Worm (Caenorhabditis elegans) whole organism, L4 larva: ENCODE results near the gene C30G4.2.

Experiments
- D1046.2 ChIP-seq: fragments of 200-800 bp; sonication (Bioruptor generic); IDR thresholded peaks from 2 replicates; pipeline ENCODE4 v1.3.6; 2022; ENCODE audit warnings: missing genetic modification characterization, missing compliant biosample characterization
- F10B5.3 ChIP-seq: sonication (generic microtip); optimal IDR thresholded peaks from 2 replicates; lab custom pipeline; 2016; ENCODE audit warnings: mild to moderate bottlenecking, missing genetic modification characterization, missing compliant biosample characterization
- Y75B8A.6 ChIP-seq: fragments of 200-800 bp; sonication (Bioruptor generic); IDR thresholded peaks from 2 replicates; pipeline ENCODE4 v1.3.6; 2022; ENCODE audit warnings: missing genetic modification reagents, missing genetic modification characterization, missing compliant biosample characterization
- aha-1 ChIP-seq: fragments of 150-350 bp; peaks from one replicate; lab custom pipeline; 2014; ENCODE audit warnings: missing biosample characterization, missing genetic modification characterization
- arid-1 ChIP-seq: fragments of 200-800 bp; sonication (Bioruptor generic); conservative IDR thresholded peaks from 2 replicates; pipeline ENCODE4 v1.3.6; 2022; ENCODE audit warnings: missing genetic modification reagents, missing genetic modification characterization, missing compliant biosample characterization
- attf-4 ChIP-seq: sonication (generic microtip); optimal IDR thresholded peaks from 3 replicates; lab custom pipeline; 2017; ENCODE audit warnings: missing biosample characterization, missing genetic modification characterization
- ceh-20 ChIP-seq: fragments of 200-800 bp; sonication (Bioruptor generic); IDR thresholded peaks from 2 replicates; pipeline ENCODE4 v1.3.6; 2022; ENCODE audit warnings: missing genetic modification reagents, missing genetic modification characterization, missing compliant biosample characterization
- ceh-62 ChIP-seq: sonication (generic microtip); optimal IDR thresholded peaks from 2 replicates; lab custom pipeline; 2017; ENCODE audit warnings: missing biosample characterization, missing genetic modification characterization
- daf-16 ChIP-seq, 3 experiments: sonication (generic microtip); optimal IDR thresholded peaks; 2 replicates each; lab custom pipeline; 2016 to 2017; ENCODE audit warnings: missing genetic modification characterization in 3 of 3, missing genetic modification reagents in 3 of 3, mild to moderate bottlenecking in 2 of 3, missing compliant biosample characterization in 2 of 3, missing biosample characterization in 1 of 3, moderate library complexity in 1 of 3
- dmd-8 ChIP-seq: fragments of 200-800 bp; sonication (Bioruptor generic); IDR thresholded peaks from 2 replicates; pipeline ENCODE4 v1.3.6; 2022; ENCODE audit warnings: missing genetic modification characterization, missing compliant biosample characterization
- dpl-1 ChIP-seq: fragments of 150-350 bp; optimal IDR thresholded peaks from 2 replicates; lab custom pipeline; 2014; ENCODE audit warnings: missing biosample characterization, missing genetic modification reagents, missing genetic modification characterization
- dve-1 ChIP-seq: sonication (generic microtip); optimal IDR thresholded peaks from 2 replicates; lab custom pipeline; 2017; ENCODE audit warnings: antibody characterized with exemption, mild to moderate bottlenecking, missing genetic modification characterization, missing compliant biosample characterization; ENCODE audit not compliant: insufficient read depth
- egl-43 ChIP-seq: fragments of 200-800 bp; sonication (Bioruptor generic); IDR thresholded peaks from 2 replicates; pipeline ENCODE4 v1.3.6; 2022; ENCODE audit warnings: missing genetic modification reagents, missing genetic modification characterization, missing compliant biosample characterization
- gei-8 ChIP-seq: fragments of 200-800 bp; sonication (Bioruptor generic); optimal IDR thresholded peaks from 2 replicates; lab custom pipeline; 2018; ENCODE audit warnings: mild to moderate bottlenecking, missing genetic modification characterization, missing compliant biosample characterization
- hlh-11 ChIP-seq: fragments of 200-800 bp; sonication (Bioruptor generic); optimal IDR thresholded peaks from 2 replicates; lab custom pipeline; 2018; ENCODE audit warnings: mild to moderate bottlenecking, missing genetic modification characterization, missing compliant biosample characterization
- hlh-30 ChIP-seq: sonication (generic microtip); optimal IDR thresholded peaks from 2 replicates; lab custom pipeline; 2017; ENCODE audit warnings: antibody characterized with exemption, mild to moderate bottlenecking, missing genetic modification characterization, missing compliant biosample characterization; ENCODE audit not compliant: insufficient read depth
- lim-7 ChIP-seq: fragments of 200-800 bp; sonication (Bioruptor generic); IDR thresholded peaks from 2 replicates; pipeline ENCODE4 v1.3.6; 2022; ENCODE audit warnings: missing genetic modification characterization, missing compliant biosample characterization
- lin-15B ChIP-seq: fragments of 150-350 bp; sonication (generic microtip); optimal IDR thresholded peaks from 3 replicates; lab custom pipeline; 2014; ENCODE audit warnings: missing biosample characterization, missing genetic modification characterization
- madf-9 ChIP-seq: fragments of 200-800 bp; sonication (Bioruptor generic); conservative IDR thresholded peaks from 2 replicates; pipeline ENCODE4 v1.3.6; 2022; ENCODE audit warnings: missing genetic modification reagents, missing genetic modification characterization, missing compliant biosample characterization
- mdl-1 ChIP-seq, 2 experiments: fragments of 150-350 bp in 1 of 2; sonication (generic microtip) in 1 of 2; optimal IDR thresholded peaks; 2 replicates each; lab custom pipeline; 2014 to 2017; ENCODE audit warnings: missing biosample characterization in 2 of 2, missing genetic modification characterization in 2 of 2
- mes-2 ChIP-seq: sonication (generic microtip); optimal IDR thresholded peaks from 2 replicates; lab custom pipeline; 2016; ENCODE audit warnings: missing genotype, mild to moderate bottlenecking, missing genetic modification characterization, missing compliant biosample characterization; ENCODE audit not compliant: poor library complexity, severe bottlenecking
- mxl-2 ChIP-seq: fragments of 200-800 bp; sonication (Bioruptor generic); conservative IDR thresholded peaks from 2 replicates; pipeline ENCODE4 v1.3.6; 2022; ENCODE audit warnings: missing genetic modification reagents, missing genetic modification characterization, missing compliant biosample characterization
- nhr-10 ChIP-seq: fragments of 150-350 bp; optimal IDR thresholded peaks from 2 replicates; lab custom pipeline; 2014; ENCODE audit warnings: missing biosample characterization, missing genetic modification characterization
- nhr-102 ChIP-seq: sonication (generic microtip); optimal IDR thresholded peaks from 2 replicates; lab custom pipeline; 2016; ENCODE audit warnings: mild to moderate bottlenecking, missing genetic modification characterization, moderate library complexity, missing compliant biosample characterization
- nhr-111 ChIP-seq: fragments of 200-800 bp; sonication (Bioruptor generic); optimal IDR thresholded peaks from 2 replicates; lab custom pipeline; 2018; ENCODE audit warnings: mild to moderate bottlenecking, missing genetic modification characterization, missing compliant biosample characterization
- nhr-237 ChIP-seq: sonication (generic microtip); optimal IDR thresholded peaks from 2 replicates; lab custom pipeline; 2017; ENCODE audit warnings: missing biosample characterization, missing genetic modification characterization
- nhr-28 ChIP-seq: fragments of 150-350 bp; optimal IDR thresholded peaks from 2 replicates; lab custom pipeline; 2014; ENCODE audit warnings: missing biosample characterization, missing genetic modification characterization
- pha-4 ChIP-seq, 2 experiments: fragments of 150-350 bp in 1 of 2; fragments of 200-800 bp in 1 of 2; sonication (Bioruptor generic) in 1 of 2; IDR thresholded peaks in 1 of 2; optimal IDR thresholded peaks in 1 of 2; 2 replicates each; pipeline versions ENCODE4 v1.3.6 to Lab custom; 2014 to 2022; ENCODE audit warnings: missing genetic modification characterization in 2 of 2, missing genetic modification reagents in 2 of 2, missing biosample characterization in 1 of 2, missing compliant biosample characterization in 1 of 2
- pqm-1 ChIP-seq: sonication (generic microtip); optimal IDR thresholded peaks from 2 replicates; lab custom pipeline; 2017; ENCODE audit warnings: missing biosample characterization, missing genetic modification characterization
- snpc-4 ChIP-seq: fragments of 150-350 bp; optimal IDR thresholded peaks from 2 replicates; lab custom pipeline; 2014; ENCODE audit warnings: missing biosample characterization, missing genetic modification characterization
- spr-3 ChIP-seq: fragments of 200-800 bp; sonication (Bioruptor generic); optimal IDR thresholded peaks from 2 replicates; lab custom pipeline; 2018; ENCODE audit warnings: mild to moderate bottlenecking, missing genetic modification characterization, missing compliant biosample characterization
- unc-62 ChIP-seq, 3 experiments: fragments of 150-350 bp in 1 of 3; sonication (generic microtip); optimal IDR thresholded peaks in 2 of 3; peaks in 1 of 3; 1 replicate in 1 of 3; 2 replicates in 2 of 3; lab custom pipeline; 2014 to 2017; ENCODE audit warnings: missing biosample characterization in 3 of 3, missing genetic modification characterization in 3 of 3, missing genetic modification reagents in 3 of 3, missing genotype in 1 of 3

C30G4.2 gene

ce11 chrX:17055836-17056783, 10.7 kb upstream of the C30G4.2 start (continued):
- TF ChIP-seq pha-4 (GFP tag; IDR thresholded peaks at IDR 0.05; lab: Robert Waterston, UW): no peak
- TF ChIP-seq pha-4 (tag; optimal IDR thresholded peaks at IDR 0.05; lab: Kevin White, UChicago): no peak
- peak; percentile 47 for TF ChIP-seq pqm-1 (tag; lab: Kevin White, UChicago)
- TF ChIP-seq attf-4: no peak
- no peak for TF ChIP-seq mxl-2 (GFP tag; lab: Robert Waterston, UW)
- no peak for TF ChIP-seq madf-9
- TF ChIP-seq ceh-20 (GFP tag; lab: Robert Waterston, UW): peak; percentile 53; the same call in 1 of the 2 replicates
- TF ChIP-seq Y75B8A.6 (GFP tag; lab: Robert Waterston, UW): no peak
- no peak for TF ChIP-seq ceh-62 (tag; lab: Kevin White, UChicago)
- TF ChIP-seq daf-16 (GFP tag; optimal IDR thresholded peaks at IDR 0.05; lab: Kevin White, UChicago): no peak
- TF ChIP-seq daf-16 (tag; optimal IDR thresholded peaks at IDR 0.05; lab: Kevin White, UChicago): peak; percentile 74
- no peak for TF ChIP-seq dpl-1 (GFP tag; lab: Kevin White, UChicago)
- no peak for TF ChIP-seq lin-15B (tag; lab: Kevin White, UChicago)
- TF ChIP-seq nhr-102 (tag; lab: Kevin White, UChicago): no peak
- no peak for TF ChIP-seq spr-3 (GFP tag; lab: Kevin White, UChicago)
- TF ChIP-seq nhr-237 (tag; lab: Kevin White, UChicago): no peak
- no peak for TF ChIP-seq arid-1 (GFP tag; lab: Robert Waterston, UW)
- no peak for TF ChIP-seq gei-8 (GFP tag; lab: Kevin White, UChicago)

- TF ChIP-seq nhr-10 (tag; lab: Kevin White, UChicago): no peak
- 0 out of 2 replicates have a peak, but pooled peaks have one; percentile 11 for TF ChIP-seq lim-7 (GFP tag; lab: Robert Waterston, UW)
- TF ChIP-seq arid-1 (GFP tag; lab: Robert Waterston, UW): no peak
- TF ChIP-seq aha-1 (tag; lab: Kevin White, UChicago): peak; percentile 80
- 0 out of 2 replicates have a peak, but pooled peaks have one; percentile 13 for TF ChIP-seq dmd-8
- no peak for TF ChIP-seq D1046.2
- TF ChIP-seq F10B5.3: no peak
- TF ChIP-seq unc-62 (GFP tag; optimal IDR thresholded peaks at IDR 0.05 in 1 of 2; lab: Kevin White, UChicago): peak in 1 of 2 experiments; percentile 11
- TF ChIP-seq unc-62 (tag; optimal IDR thresholded peaks at IDR 0.05; lab: Kevin White, UChicago): no peak
- TF ChIP-seq, all 104 proteins: peak for 4
Observed at ce11 chrX:17055481-17055835, 10.0 kb upstream of the C30G4.2 start, which contains the start of gene gcy-11. gcy-11 (minus strand) TSS chrX:17055581.

ce11 chrX:17054121-17054520, 8.7 kb upstream of the C30G4.2 start:
- TF ChIP-seq mdl-1 (tag; optimal IDR thresholded peaks at IDR 0.05; lab: Kevin White, UChicago): peak in 1 of 2 experiments; percentile 22
- peak; percentile 19 for TF ChIP-seq dpl-1 (GFP tag; lab: Kevin White, UChicago)
- no peak for TF ChIP-seq dve-1 (tag; lab: Kevin White, UChicago)
- peak in 1 of 2 experiments; percentile 97 for TF ChIP-seq unc-62 (GFP tag; optimal IDR thresholded peaks at IDR 0.05 in 1 of 2; lab: Kevin White, UChicago)
- TF ChIP-seq unc-62 (tag; optimal IDR thresholded peaks at IDR 0.05; lab: Kevin White, UChicago): no peak
- no peak for TF ChIP-seq egl-43 (GFP tag; lab: Robert Waterston, UW)
- TF ChIP-seq nhr-111 (GFP tag; lab: Kevin White, UChicago): no peak
- TF ChIP-seq Y75B8A.6 (GFP tag; lab: Robert Waterston, UW): no peak
- TF ChIP-seq snpc-4 (tag; lab: Kevin White, UChicago): no peak
- peak; percentile 15 for TF ChIP-seq mes-2 (tag; lab: Kevin White, UChicago)
- peak; percentile 35 for TF ChIP-seq hlh-11
- peak; percentile 44 for TF ChIP-seq aha-1 (tag; lab: Kevin White, UChicago)
- TF ChIP-seq hlh-30 (tag; lab: Kevin White, UChicago): peak; percentile 25
- TF ChIP-seq nhr-28 (tag; lab: Kevin White, UChicago): peak; percentile 56
